Worm (Caenorhabditis elegans): ENCODE data around the gene ral-1.

Gene ral-1

ce11 chrIII:3273141-3273540, 38.0 kb upstream of the ral-1 start (continued):
- no peak for TF ChIP-seq ceh-14 (tag; optimal IDR thresholded peaks at IDR 0.05)
- TF ChIP-seq ceh-6 (GFP tag; optimal IDR thresholded peaks at IDR 0.05), result no peak
- peak; percentile 86 for TF ChIP-seq hlh-30 (tag; optimal IDR thresholded peaks at IDR 0.05; ENCODE audit: insufficient read depth)
- no peak for TF ChIP-seq ceh-48 (tag; optimal IDR thresholded peaks at IDR 0.05)
- TF ChIP-seq tbx-2 (tag; optimal IDR thresholded peaks at IDR 0.05), result peak; percentile 35
- TF ChIP-seq ceh-34 (tag; optimal IDR thresholded peaks at IDR 0.05), result peak; percentile 10
- no peak for TF ChIP-seq pat-9 (tag; optimal IDR thresholded peaks at IDR 0.05)
- TF ChIP-seq K09A11.1 (tag; optimal IDR thresholded peaks at IDR 0.05; ENCODE audit: insufficient read depth), result no peak
- no peak for TF ChIP-seq C38D4.7 (GFP tag; optimal IDR thresholded peaks at IDR 0.05)
- TF ChIP-seq F13H6.1 (tag; optimal IDR thresholded peaks at IDR 0.05), result no peak
- no peak for TF ChIP-seq unc-3 (GFP tag; conservative IDR thresholded peaks at IDR 0.05)
- TF ChIP-seq unc-3 (tag; optimal IDR thresholded peaks at IDR 0.05), result no peak
- no peak for TF ChIP-seq che-1 (tag; optimal IDR thresholded peaks at IDR 0.05)
- no peak for TF ChIP-seq lin-11 (tag; optimal IDR thresholded peaks at IDR 0.05)
- TF ChIP-seq ceh-22 (tag; optimal IDR thresholded peaks at IDR 0.05), result no peak
- no peak for TF ChIP-seq unc-86 (tag; optimal IDR thresholded peaks at IDR 0.05)
- no peak for TF ChIP-seq ahr-1 (tag; optimal IDR thresholded peaks at IDR 0.05)
- TF ChIP-seq ceh-9 (tag; optimal IDR thresholded peaks at IDR 0.05), result no peak
- no peak for TF ChIP-seq pqm-1 (tag; optimal IDR thresholded peaks at IDR 0.05)
- TF ChIP-seq gmeb-2 (tag; optimal IDR thresholded peaks at IDR 0.05), result no peak
- no peak for TF ChIP-seq ceh-30 (tag; optimal IDR thresholded peaks at IDR 0.05)
- no peak for TF ChIP-seq ama-1 (optimal IDR thresholded peaks at IDR 0.05)
- TF ChIP-seq ref-2 (tag; optimal IDR thresholded peaks at IDR 0.05), result no peak
- no peak for TF ChIP-seq dmd-4 (tag; optimal IDR thresholded peaks at IDR 0.05; ENCODE audit: borderline replicate concordance)
- no peak for TF ChIP-seq fkh-10 (GFP tag; optimal IDR thresholded peaks at IDR 0.05)
- no peak for TF ChIP-seq sox-4 (tag; optimal IDR thresholded peaks at IDR 0.05)
- no peak for TF ChIP-seq zip-5 (tag; optimal IDR thresholded peaks at IDR 0.05)
- TF ChIP-seq nhr-232 (tag; optimal IDR thresholded peaks at IDR 0.05), result no peak
- TF ChIP-seq pag-3 (tag; optimal IDR thresholded peaks at IDR 0.05; ENCODE audit: borderline replicate concordance), result no peak
- TF ChIP-seq ets-4 (tag; optimal IDR thresholded peaks at IDR 0.05), result no peak
- no peak for TF ChIP-seq pha-4 (tag; optimal IDR thresholded peaks at IDR 0.05)
- TF ChIP-seq ceh-24 (tag; optimal IDR thresholded peaks at IDR 0.05), result no peak
- TF ChIP-seq C08G9.2 (tag; optimal IDR thresholded peaks at IDR 0.05), result no peak
- no peak for TF ChIP-seq ztf-16 (tag; optimal IDR thresholded peaks at IDR 0.05)
- no peak for TF ChIP-seq npax-4 (tag; optimal IDR thresholded peaks at IDR 0.05)
- TF ChIP-seq pros-1 (tag; optimal IDR thresholded peaks at IDR 0.05), result peak; percentile 25

- TF ChIP-seq lim-6 (tag; optimal IDR thresholded peaks at IDR 0.05) (no peak), ttx-3 (tag; optimal IDR thresholded peaks at IDR 0.05) (no peak), ceh-14 (tag; optimal IDR thresholded peaks at IDR 0.05) (no peak), pros-1 (tag; optimal IDR thresholded peaks at IDR 0.05) (no peak), ceh-18 (tag; optimal IDR thresholded peaks at IDR 0.05) (no peak), hlh-6 (tag; optimal IDR thresholded peaks at IDR 0.05) (no peak), elt-4 (tag; optimal IDR thresholded peaks at IDR 0.05) (no peak), ztf-16 (tag; optimal IDR thresholded peaks at IDR 0.05) (no peak)
These were observed 32.5 kb upstream of the ral-1 start, which contains the start of gene Y53G8AM.8 for ce11 chrIII:3278610-3279009. Gene Y53G8AM.8, minus strand, starts transcription at chrIII:3278710.

ce11 chrIII:3279304-3279703, 31.8 kb upstream of the ral-1 start:
- TF ChIP-seq hlh-30 (tag; optimal IDR thresholded peaks at IDR 0.05; ENCODE audit: insufficient read depth), result peak; percentile 25
- TF ChIP-seq ceh-19 (GFP tag; optimal IDR thresholded peaks at IDR 0.05), result no peak
- peak; percentile 22 for TF ChIP-seq ceh-31 (tag; optimal IDR thresholded peaks at IDR 0.05)
- no peak for TF ChIP-seq lin-11 (tag; optimal IDR thresholded peaks at IDR 0.05)
- peak; percentile 39 for TF ChIP-seq ceh-18 (tag; optimal IDR thresholded peaks at IDR 0.05)
- TF ChIP-seq K09A11.1 (tag; optimal IDR thresholded peaks at IDR 0.05; ENCODE audit: insufficient read depth), result peak; percentile 1
- TF ChIP-seq tbx-2 (tag; optimal IDR thresholded peaks at IDR 0.05), result peak; percentile 3
- no peak for TF ChIP-seq pag-3 (tag; optimal IDR thresholded peaks at IDR 0.05; ENCODE audit: borderline replicate concordance)
- peak; percentile 54 for TF ChIP-seq dve-1 (tag; optimal IDR thresholded peaks at IDR 0.05)
- peak; percentile 70 for TF ChIP-seq pax-1 (tag; optimal IDR thresholded peaks at IDR 0.05)
- peak; percentile 68 for TF ChIP-seq nfya-1 (tag; optimal IDR thresholded peaks at IDR 0.05)
- TF ChIP-seq pqm-1 (tag; optimal IDR thresholded peaks at IDR 0.05), result no peak
- no peak for TF ChIP-seq C38D4.7 (GFP tag; optimal IDR thresholded peaks at IDR 0.05)
- TF ChIP-seq elt-2 (tag; optimal IDR thresholded peaks at IDR 0.05), result peak; percentile 17
- TF ChIP-seq unc-55 (GFP tag; optimal IDR thresholded peaks at IDR 0.05), result peak; percentile 90

All from whole organism, late embryonic.